Worm (Caenorhabditis elegans): ENCODE results near the gene ZK1290.1.

ce11 chrII:7543808-7544207 lies 17.8 kb upstream of the ZK1290.1 start, which contains the start of gene rol-8:
- TF ChIP-seq ztf-11 (tag; optimal IDR thresholded peaks at IDR 0.05) (no peak), nhr-76 (tag; optimal IDR thresholded peaks at IDR 0.05) (no peak), mdl-1 (tag; optimal IDR thresholded peaks at IDR 0.05) (no peak), ceh-82 (tag; optimal IDR thresholded peaks at IDR 0.05) (no peak), zag-1 (tag; optimal IDR thresholded peaks at IDR 0.05) (no peak)

Measured in whole organism, L3 larva.